Fruit fly (Drosophila melanogaster): ENCODE measurements around the gene CG14005.

DNA sequence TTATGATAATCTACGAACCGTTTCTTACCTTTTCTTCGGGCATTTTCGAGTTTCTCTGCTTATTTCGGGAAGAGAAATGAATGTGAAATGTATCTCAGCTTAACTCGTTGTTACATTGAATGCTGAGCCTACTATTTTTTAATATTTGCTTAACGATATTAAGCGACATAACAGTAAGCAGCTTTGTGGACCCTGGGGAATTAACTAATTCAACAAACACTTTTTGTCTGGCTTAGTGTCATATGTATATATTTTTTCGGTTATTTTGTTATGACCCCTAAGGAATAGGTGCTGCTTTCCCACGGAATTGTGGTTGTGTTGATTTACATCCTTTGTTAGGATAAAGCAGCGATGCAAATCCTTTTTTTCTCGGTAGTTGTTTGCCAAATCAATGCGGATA lies 16.6 kb upstream of the CG14005 start, which contains the start of gene COX6CL:
- TF ChIP-seq rn (GFP tag; IDR thresholded peaks at IDR 0.05) = no peak
- no peak for TF ChIP-seq CG10348 (GFP tag; IDR thresholded peaks at IDR 0.05)
- TF ChIP-seq CG17806 (tag; optimal IDR thresholded peaks at IDR 0.05) = no peak
- no peak for TF ChIP-seq Pif1A (GFP tag; optimal IDR thresholded peaks at IDR 0.05)
- TF ChIP-seq CG9948 (tag; optimal IDR thresholded peaks at IDR 0.05) = no peak
- TF ChIP-seq CG32121 (GFP tag; IDR thresholded peaks at IDR 0.05) = no peak
- no peak for TF ChIP-seq fd96Ca (GFP tag; IDR thresholded peaks at IDR 0.05)
- no peak for TF ChIP-seq CG8301 (tag; optimal IDR thresholded peaks at IDR 0.05)
